Fruit fly (Drosophila melanogaster) whole organism, embryonic: ENCODE results near the gene SCAR.

Experiments
- Atf-2 ChIP-seq: fragments of 200-800 bp; sonication (Bioruptor generic); optimal IDR thresholded peaks from 2 replicates; lab custom pipeline; 2016; ENCODE audit warnings: missing biosample characterization, missing genetic modification characterization
- Bteb2 ChIP-seq: fragments of 200-800 bp; sonication (Bioruptor generic); optimal IDR thresholded peaks from 2 replicates; lab custom pipeline; 2016; ENCODE audit warnings: missing biosample characterization, missing genetic modification characterization
- CG14710 ChIP-seq: fragments of 200-800 bp; sonication (Bioruptor generic); optimal IDR thresholded peaks from 3 replicates; lab custom pipeline; 2019; ENCODE audit warnings: missing biosample characterization, mild to moderate bottlenecking, missing genetic modification characterization, moderate library complexity
- CG14860 ChIP-seq: fragments of 200-800 bp; sonication (Bioruptor generic); IDR thresholded peaks from 3 replicates; pipeline ENCODE4 v1.3.6; 2022; ENCODE audit warnings: missing biosample characterization, missing genetic modification characterization; ENCODE audit not compliant: partially characterized antibody
- CG16813 ChIP-seq: fragments of 200-800 bp; sonication (Bioruptor generic); IDR thresholded peaks from 3 replicates; pipeline ENCODE4 v1.3.6; 2022; ENCODE audit warnings: missing biosample characterization, missing genetic modification characterization; ENCODE audit not compliant: partially characterized antibody
- CG2116 ChIP-seq: fragments of 200-800 bp; sonication (Bioruptor generic); optimal IDR thresholded peaks from 3 replicates; lab custom pipeline; 2018; ENCODE audit warnings: missing biosample characterization, mild to moderate bottlenecking, missing genetic modification characterization
- CG30020 ChIP-seq: fragments of 200-800 bp; optimal IDR thresholded peaks from 2 replicates; lab custom pipeline; 2019; ENCODE audit warnings: missing biosample characterization, mild to moderate bottlenecking, missing genetic modification characterization, moderate library complexity
- CG3995 ChIP-seq: fragments of 200-800 bp; sonication (Bioruptor generic); optimal IDR thresholded peaks from 3 replicates; lab custom pipeline; 2016; ENCODE audit warnings: missing biosample characterization, missing genetic modification characterization
- CG5180 ChIP-seq: fragments of 200-800 bp; sonication (Bioruptor generic); optimal IDR thresholded peaks from 3 replicates; lab custom pipeline; 2017; ENCODE audit warnings: missing biosample characterization, missing genetic modification characterization, mild to moderate bottlenecking, moderate library complexity, missing genetic modification reagents
- CG5953 ChIP-seq: fragments of 200-800 bp; sonication (Bioruptor generic); IDR thresholded peaks from 2 replicates; pipeline ENCODE4 v1.3.6; 2022; ENCODE audit warnings: missing biosample characterization, missing genetic modification characterization
- CG6791 ChIP-seq: fragments of 200-800 bp; sonication (Bioruptor generic); IDR thresholded peaks from 3 replicates; pipeline ENCODE4 v1.3.6; 2022; ENCODE audit warnings: missing biosample characterization, missing genetic modification characterization; ENCODE audit not compliant: partially characterized antibody
- CG6854 ChIP-seq: fragments of 200-800 bp; sonication (Bioruptor generic); optimal IDR thresholded peaks from 3 replicates; lab custom pipeline; 2017; ENCODE audit warnings: missing biosample characterization, mild to moderate bottlenecking, missing genetic modification characterization
- CG7786 ChIP-seq: fragments of 200-800 bp; sonication (Bioruptor generic); optimal IDR thresholded peaks from 2 replicates; lab custom pipeline; 2016; ENCODE audit warnings: missing biosample characterization, missing genetic modification characterization
- CG7963 ChIP-seq: fragments of 200-800 bp; sonication (Bioruptor generic); IDR thresholded peaks from 3 replicates; pipeline ENCODE4 v1.3.6; 2022; ENCODE audit warnings: missing biosample characterization, missing genetic modification characterization; ENCODE audit not compliant: partially characterized antibody
- CG8281 ChIP-seq: fragments of 200-800 bp; sonication (Bioruptor generic); optimal IDR thresholded peaks from 2 replicates; lab custom pipeline; 2018; ENCODE audit warnings: missing biosample characterization, mild to moderate bottlenecking, missing genetic modification characterization, moderate library complexity
- CG9727 ChIP-seq: fragments of 200-800 bp; sonication (Bioruptor generic); optimal IDR thresholded peaks from 3 replicates; lab custom pipeline; 2017; ENCODE audit warnings: missing biosample characterization, mild to moderate bottlenecking, missing genetic modification characterization
- D19A ChIP-seq: fragments of 200-800 bp; optimal IDR thresholded peaks from 3 replicates; lab custom pipeline; 2019; ENCODE audit warnings: missing biosample characterization, mild to moderate bottlenecking, missing genetic modification characterization, moderate library complexity
- Dll ChIP-seq: fragments of 200-800 bp; sonication (Bioruptor generic); IDR thresholded peaks from 4 replicates; pipeline ENCODE4 v1.3.6; 2022; ENCODE audit warnings: missing biosample characterization, missing genetic modification characterization; ENCODE audit not compliant: partially characterized antibody
- E2f1 ChIP-seq: fragments of 200-800 bp; sonication (Bioruptor generic); IDR thresholded peaks from 2 replicates; pipeline ENCODE4 v1.3.6; 2022; ENCODE audit warnings: missing biosample characterization, missing genetic modification characterization
- Ets97D ChIP-seq: fragments of 200-800 bp; sonication (Bioruptor generic); optimal IDR thresholded peaks from 3 replicates; lab custom pipeline; 2016; ENCODE audit warnings: missing biosample characterization, missing genetic modification characterization
- H2.0 ChIP-seq: fragments of 200-800 bp; sonication (Bioruptor generic); IDR thresholded peaks from 2 replicates; pipeline ENCODE4 v1.3.6; 2022; ENCODE audit warnings: missing biosample characterization, missing genetic modification characterization
- Mrtf ChIP-seq: fragments of 200-800 bp; sonication (Bioruptor generic); IDR thresholded peaks from 3 replicates; pipeline ENCODE4 v1.3.6; 2022; ENCODE audit warnings: missing biosample characterization, missing genetic modification characterization
- Nf-YB ChIP-seq: fragments of 200-800 bp; sonication (Bioruptor generic); optimal IDR thresholded peaks from 3 replicates; lab custom pipeline; 2019; ENCODE audit warnings: missing biosample characterization, mild to moderate bottlenecking, missing genetic modification characterization, moderate library complexity
- Nf-YC ChIP-seq: fragments of 200-800 bp; optimal IDR thresholded peaks from 3 replicates; lab custom pipeline; 2019; ENCODE audit warnings: missing biosample characterization, mild to moderate bottlenecking, missing genetic modification characterization, moderate library complexity
- PHDP ChIP-seq: fragments of 200-800 bp; sonication (Bioruptor generic); optimal IDR thresholded peaks from 3 replicates; lab custom pipeline; 2018; ENCODE audit warnings: missing biosample characterization, mild to moderate bottlenecking, missing genetic modification characterization, moderate library complexity
- Pdp1 ChIP-seq, 2 experiments: fragments of 200-800 bp; sonication (Bioruptor generic); optimal IDR thresholded peaks; 3 replicates each; lab custom pipeline; 2016; ENCODE audit warnings: missing biosample characterization in 2 of 2, missing genetic modification characterization in 2 of 2, mild to moderate bottlenecking in 1 of 2, moderate library complexity in 1 of 2
- Scr ChIP-seq: fragments of 200-800 bp; sonication (Bioruptor generic); IDR thresholded peaks from 2 replicates; pipeline ENCODE4 v1.3.6; 2022; ENCODE audit warnings: missing biosample characterization, missing genetic modification characterization; ENCODE audit not compliant: partially characterized antibody
- Sin3A ChIP-seq: fragments of >200 bp; optimal IDR thresholded peaks from 2 replicates; lab custom pipeline; 2018
- Sox100B ChIP-seq: fragments of 200-800 bp; sonication (Bioruptor generic); optimal IDR thresholded peaks from 3 replicates; lab custom pipeline; 2018; ENCODE audit warnings: missing biosample characterization, mild to moderate bottlenecking, missing genetic modification characterization
- Taf1 ChIP-seq: fragments of 200-800 bp; sonication (Bioruptor generic); IDR thresholded peaks from 2 replicates; pipeline ENCODE4 v1.3.6; 2022; ENCODE audit warnings: missing biosample characterization, missing genetic modification characterization
- bbx ChIP-seq: fragments of 200-800 bp; sonication (Bioruptor generic); IDR thresholded peaks from 2 replicates; pipeline ENCODE4 v1.3.6; 2022; ENCODE audit warnings: missing biosample characterization, missing genetic modification characterization; ENCODE audit not compliant: partially characterized antibody
- croc ChIP-seq: fragments of 200-800 bp; sonication (Bioruptor generic); conservative IDR thresholded peaks from 3 replicates; pipeline ENCODE4 v1.3.6; 2022; ENCODE audit warnings: missing biosample characterization, missing genetic modification characterization
- dan ChIP-seq: fragments of 200-800 bp; sonication (Bioruptor generic); IDR thresholded peaks from 2 replicates; pipeline ENCODE4 v1.3.6; 2022; ENCODE audit warnings: missing biosample characterization, missing genetic modification characterization
- dati ChIP-seq: fragments of 200-800 bp; sonication (Bioruptor generic); IDR thresholded peaks from 2 replicates; pipeline ENCODE4 v1.3.6; 2022; ENCODE audit warnings: missing biosample characterization, missing genetic modification characterization
- dmrt11E ChIP-seq: fragments of 200-800 bp; sonication (Bioruptor generic); optimal IDR thresholded peaks from 3 replicates; lab custom pipeline; 2018; ENCODE audit warnings: missing biosample characterization, mild to moderate bottlenecking, missing genetic modification characterization, moderate library complexity
- fd3F ChIP-seq: fragments of 200-800 bp; sonication (Bioruptor generic); optimal IDR thresholded peaks from 2 replicates; lab custom pipeline; 2018; ENCODE audit warnings: missing biosample characterization, mild to moderate bottlenecking, missing genetic modification characterization, moderate library complexity
- fd64A ChIP-seq: fragments of 200-800 bp; sonication (Bioruptor generic); optimal IDR thresholded peaks from 3 replicates; lab custom pipeline; 2018; ENCODE audit warnings: missing biosample characterization, mild to moderate bottlenecking, missing genetic modification characterization
- gem ChIP-seq: fragments of 200-800 bp; sonication (Bioruptor generic); optimal IDR thresholded peaks from 2 replicates; lab custom pipeline; 2019; ENCODE audit warnings: missing biosample characterization, mild to moderate bottlenecking, missing genetic modification characterization, moderate library complexity
- insv ChIP-seq, 2 experiments: fragments of 200-800 bp; sonication (Bioruptor generic); optimal IDR thresholded peaks; 3 replicates each; lab custom pipeline; 2016 to 2018; ENCODE audit warnings: missing biosample characterization in 2 of 2, missing genetic modification characterization in 2 of 2
- inv ChIP-seq: fragments of 200-800 bp; sonication (Bioruptor generic); IDR thresholded peaks from 2 replicates; pipeline ENCODE4 v1.3.6; 2022; ENCODE audit warnings: missing biosample characterization, missing genetic modification characterization; ENCODE audit not compliant: partially characterized antibody
- jing ChIP-seq: fragments of 200-800 bp; sonication (Bioruptor generic); optimal IDR thresholded peaks from 2 replicates; lab custom pipeline; 2018; ENCODE audit warnings: missing biosample characterization, mild to moderate bottlenecking, missing genetic modification characterization
- kay ChIP-seq: fragments of 200-800 bp; sonication (Bioruptor generic); optimal IDR thresholded peaks from 2 replicates; lab custom pipeline; 2016; ENCODE audit warnings: missing biosample characterization, missing genetic modification characterization
- org-1 ChIP-seq: fragments of 200-800 bp; sonication (Bioruptor generic); optimal IDR thresholded peaks from 2 replicates; lab custom pipeline; 2017; ENCODE audit warnings: missing biosample characterization, missing genetic modification characterization
- pho ChIP-seq: fragments of 200-800 bp; sonication (Bioruptor generic); optimal IDR thresholded peaks from 2 replicates; lab custom pipeline; 2016; ENCODE audit warnings: missing biosample characterization, missing genetic modification characterization
- phol ChIP-seq: fragments of 200-800 bp; sonication (Bioruptor generic); optimal IDR thresholded peaks from 3 replicates; lab custom pipeline; 2018; ENCODE audit warnings: missing biosample characterization, mild to moderate bottlenecking, missing genetic modification characterization, moderate library complexity
- scrt ChIP-seq: fragments of 200-800 bp; sonication (Bioruptor generic); optimal IDR thresholded peaks from 2 replicates; lab custom pipeline; 2018; ENCODE audit warnings: missing biosample characterization, mild to moderate bottlenecking, missing genetic modification characterization, moderate library complexity
- sqz ChIP-seq: fragments of 200-800 bp; sonication (Bioruptor generic); optimal IDR thresholded peaks from 3 replicates; lab custom pipeline; 2018; ENCODE audit warnings: missing biosample characterization, mild to moderate bottlenecking, missing genetic modification characterization
- trem ChIP-seq: fragments of 200-800 bp; optimal IDR thresholded peaks from 3 replicates; lab custom pipeline; 2019; ENCODE audit warnings: missing biosample characterization, mild to moderate bottlenecking, missing genetic modification characterization, moderate library complexity
- vnd ChIP-seq: fragments of 200-800 bp; sonication (Bioruptor generic); IDR thresholded peaks from 3 replicates; pipeline ENCODE4 v1.3.6; 2022; ENCODE audit warnings: missing biosample characterization, missing genetic modification characterization; ENCODE audit not compliant: partially characterized antibody
- zen ChIP-seq: fragments of 200-800 bp; sonication (Bioruptor generic); optimal IDR thresholded peaks from 3 replicates; lab custom pipeline; 2018; ENCODE audit warnings: missing biosample characterization, mild to moderate bottlenecking, missing genetic modification characterization, moderate library complexity

Gene SCAR

DNA sequence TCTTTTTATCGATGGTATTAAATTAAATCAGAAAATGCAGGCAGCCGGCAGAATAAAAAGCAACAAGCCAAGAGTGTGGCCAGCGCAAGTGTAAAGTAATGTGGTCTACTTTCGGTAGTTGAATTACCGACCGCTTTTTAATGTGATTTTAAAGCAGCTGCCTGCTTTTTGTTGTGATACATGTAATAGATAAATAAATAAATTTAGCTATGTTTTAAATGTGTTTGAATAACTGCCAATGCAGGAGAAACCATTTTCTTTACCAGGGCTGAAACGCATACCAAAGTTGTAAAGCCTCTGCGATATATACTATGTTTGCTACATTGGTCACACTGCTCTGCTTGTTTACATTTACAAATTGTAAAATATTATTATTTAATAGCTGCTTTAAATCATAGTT is 6.4 kb upstream of the SCAR start, which contains the start of the genes Tmem214 and YL-1 (continued):
- TF ChIP-seq scrt (GFP tag; lab: Kevin White, UChicago) (peak; percentile 93), Sox100B (GFP tag; lab: Kevin White, UChicago) (no peak), CG14860 (0 out of 3 replicates have a peak, but pooled peaks have one; percentile 23), CG5180 (no peak), vnd (no peak), CG9727 (GFP tag; lab: Kevin White, UChicago) (peak; percentile 7), bbx (GFP tag; lab: Robert Waterston, UW) (peak; percentile 15; the same call in 1 of the 2 replicates), CG16813 (peak; percentile 58), Taf1 (GFP tag; lab: Robert Waterston, UW) (no peak), inv (GFP tag; lab: Robert Waterston, UW) (peak; percentile 48; the same call in 1 of the 2 replicates), org-1 (GFP tag; lab: Kevin White, UChicago) (no peak), kay (GFP tag; lab: Kevin White, UChicago) (no peak), CG14710 (peak; percentile 64), Scr (GFP tag; lab: Robert Waterston, UW) (peak; percentile 69), PHDP (tag; lab: Kevin White, UChicago) (peak; percentile 4), pho (GFP tag; lab: Kevin White, UChicago) (no peak), zen (peak; percentile 16), fd3F (GFP tag; lab: Kevin White, UChicago) (no peak), E2f1 (no peak), sqz (GFP tag; lab: Kevin White, UChicago) (no peak), CG6854 (no peak), fd64A (GFP tag; lab: Kevin White, UChicago) (no peak), jing (GFP tag; lab: Kevin White, UChicago) (no peak), dmrt11E (tag; lab: Kevin White, UChicago) (no peak), phol (tag; lab: Kevin White, UChicago) (peak; percentile 86), CG8281 (tag; lab: Kevin White, UChicago) (no peak), CG30020 (peak; percentile 53), Mrtf (GFP tag; lab: Robert Waterston, UW) (no peak), croc (no peak), CG2116 (GFP tag; lab: Kevin White, UChicago) (peak; percentile 45), dan (GFP tag; lab: Robert Waterston, UW) (no peak), Bteb2 (no peak), Ets97D (GFP tag; lab: Kevin White, UChicago) (peak; percentile 41), Sin3A (peak; percentile 69), CG7963 (0 out of 3 replicates have a peak, but pooled peaks have one; percentile 23), Pdp1 (GFP tag; optimal IDR thresholded peaks at IDR 0.05; lab: Kevin White, UChicago) (peak in 1 of 2 experiments; percentile 51), D19A (tag; lab: Kevin White, UChicago) (no peak), Atf-2 (GFP tag; lab: Kevin White, UChicago) (no peak), CG6791 (GFP tag; lab: Robert Waterston, UW) (peak; percentile 37; the same call in 1 of the 3 replicates), CG5953 (no peak), Dll (GFP tag; lab: Robert Waterston, UW) (peak; percentile 62; the same call in 1 of the 4 replicates), insv (GFP tag; optimal IDR thresholded peaks at IDR 0.05; lab: Kevin White, UChicago) (peak in 1 of 2 experiments; percentile 10), dati (GFP tag; lab: Robert Waterston, UW) (no peak), H2.0 (no peak), CG7786 (GFP tag; lab: Kevin White, UChicago) (no peak), Nf-YB (GFP tag; lab: Kevin White, UChicago) (no peak), CG3995 (GFP tag; lab: Kevin White, UChicago) (peak; percentile 17), trem (tag; lab: Kevin White, UChicago) (peak; percentile 78), gem (tag; lab: Kevin White, UChicago) (peak; percentile 20), Nf-YC (tag; lab: Kevin White, UChicago) (peak; percentile 44)
